Fruit fly (Drosophila melanogaster): ENCODE measurements around the gene CG1677.
A peak's percentile ranks its signal among the peaks of the same experiment; 100 is the strongest.

Gene CG1677

DNA sequence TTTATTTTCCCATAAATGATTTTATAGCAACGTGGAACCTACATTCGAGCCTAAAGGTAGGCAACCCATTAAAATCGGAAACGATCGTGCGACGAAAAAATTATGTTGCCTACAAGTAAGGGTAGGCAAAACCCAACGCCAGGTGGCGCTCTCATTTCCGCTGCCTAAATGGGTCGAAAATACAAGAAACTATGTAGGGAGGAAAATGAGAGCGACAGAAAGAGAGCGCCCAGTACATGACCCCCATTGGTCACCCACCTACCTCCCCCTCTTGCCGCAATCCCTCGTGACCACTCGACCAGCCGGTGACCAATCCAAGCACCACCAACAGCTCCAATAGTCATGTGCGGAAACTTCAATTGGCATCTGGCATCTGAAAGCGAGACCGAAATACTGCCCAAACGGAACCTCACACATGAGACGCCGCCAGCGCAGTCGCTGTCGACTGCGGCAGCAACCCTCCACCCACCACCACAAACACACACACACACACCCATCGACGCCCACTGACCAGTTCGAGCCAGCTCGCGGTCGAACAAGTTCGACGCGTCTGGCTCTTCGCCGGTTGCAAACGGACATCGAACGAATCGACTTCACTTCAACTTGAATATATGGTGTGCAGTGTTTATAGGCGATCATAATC is 163.5 kb downstream of the CG1677 start (continued):
- TF ChIP-seq CG9876 (GFP tag; optimal IDR thresholded peaks at IDR 0.05) (peak; percentile 91), CG31224 (GFP tag; IDR thresholded peaks at IDR 0.05) (peak; percentile 65; the same call in 1 of the 2 replicates), Hmx (GFP tag; optimal IDR thresholded peaks at IDR 0.05) (peak; percentile 13), CG13287 (GFP tag; IDR thresholded peaks at IDR 0.05; ENCODE audit: partially characterized antibody) (no peak), run (tag; optimal IDR thresholded peaks at IDR 0.05) (no peak), ranshi (GFP tag; IDR thresholded peaks at IDR 0.05) (peak; percentile 76), CG11695 (GFP tag; IDR thresholded peaks at IDR 0.05) (peak; percentile 47; the same call in 1 of the 3 replicates), slp2 (GFP tag; optimal IDR thresholded peaks at IDR 0.05) (peak; percentile 74), CG11247 (GFP tag; IDR thresholded peaks at IDR 0.05) (peak; percentile 63), CG32772 (GFP tag; IDR thresholded peaks at IDR 0.05) (peak; percentile 56; the same call in 1 of the 2 replicates), hkb (optimal IDR thresholded peaks at IDR 0.05) (no peak), hkb (GFP tag; IDR thresholded peaks at IDR 0.05) (peak; percentile 73), croc (GFP tag; conservative IDR thresholded peaks at IDR 0.05) (peak; percentile 57; the same call in 2 of the 3 replicates), slbo (GFP tag; IDR thresholded peaks at IDR 0.05) (peak; percentile 83), NFAT (GFP tag; IDR thresholded peaks at IDR 0.05) (peak; percentile 84), eyg (GFP tag; optimal IDR thresholded peaks at IDR 0.05) (peak; percentile 43), CG18764 (GFP tag; optimal IDR thresholded peaks at IDR 0.05) (peak; percentile 82), tll (GFP tag; optimal IDR thresholded peaks at IDR 0.05) (no peak), ham (GFP tag; IDR thresholded peaks at IDR 0.05) (peak; percentile 52; the same call in 1 of the 2 replicates), ara (GFP tag; IDR thresholded peaks at IDR 0.05) (peak; percentile 73), Opbp (GFP tag; IDR thresholded peaks at IDR 0.05; ENCODE audit: partially characterized antibody) (peak; percentile 45; the same call in 1 of the 3 replicates), BEAF-32 (GFP tag; optimal IDR thresholded peaks at IDR 0.05) (no peak), Mes4 (GFP tag; optimal IDR thresholded peaks at IDR 0.05) (peak; percentile 88), shn (GFP tag; optimal IDR thresholded peaks at IDR 0.05) (peak; percentile 78), Jarid2 (GFP tag; optimal IDR thresholded peaks at IDR 0.05) (peak; percentile 71), Bdp1 (GFP tag; optimal IDR thresholded peaks at IDR 0.05) (peak; percentile 46), CG43689 (GFP tag; IDR thresholded peaks at IDR 0.05) (peak; percentile 66), dmrt99B (tag; optimal IDR thresholded peaks at IDR 0.05) (peak; percentile 62), ato (GFP tag; IDR thresholded peaks at IDR 0.05; ENCODE audit: partially characterized antibody) (no peak), CG4617 (GFP tag; optimal IDR thresholded peaks at IDR 0.05; ENCODE audit: borderline replicate concordance) (peak; percentile 44), D (optimal IDR thresholded peaks at IDR 0.05) (no peak), D (GFP tag; optimal IDR thresholded peaks at IDR 0.05) (peak; percentile 79), CG17802 (tag; optimal IDR thresholded peaks at IDR 0.05) (peak; percentile 85), crc (GFP tag; optimal IDR thresholded peaks at IDR 0.05) (peak; percentile 73), Optix (GFP tag; IDR thresholded peaks at IDR 0.05) (peak; percentile 82; the same call in 2 of the 3 replicates), twi (tag; optimal IDR thresholded peaks at IDR 0.05) (peak; percentile 73), lilli (GFP tag; optimal IDR thresholded peaks at IDR 0.05) (peak; percentile 49), GATAe (GFP tag; conservative IDR thresholded peaks at IDR 0.05) (no peak), Sox102F (GFP tag; optimal IDR thresholded peaks at IDR 0.05) (peak; percentile 73), CG34376 (GFP tag; optimal IDR thresholded peaks at IDR 0.05) (peak; percentile 60), CG7271 (tag; optimal IDR thresholded peaks at IDR 0.05) (peak; percentile 91), HmgD (GFP tag; optimal IDR thresholded peaks at IDR 0.05) (peak; percentile 77), vvl (GFP tag; IDR thresholded peaks at IDR 0.05) (peak; percentile 90), tna (GFP tag; IDR thresholded peaks at IDR 0.05; ENCODE audit: partially characterized antibody) (no peak), CG4360 (GFP tag; IDR thresholded peaks at IDR 0.05) (peak; percentile 56; the same call in 1 of the 2 replicates), al (GFP tag; IDR thresholded peaks at IDR 0.05) (peak; percentile 41; the same call in 1 of the 2 replicates), disco-r (GFP tag; optimal IDR thresholded peaks at IDR 0.05) (peak; percentile 65), CG17912 (GFP tag; optimal IDR thresholded peaks at IDR 0.05) (peak; percentile 95), Xbp1 (GFP tag; optimal IDR thresholded peaks at IDR 0.05) (peak; percentile 85), usp (GFP tag; optimal IDR thresholded peaks at IDR 0.05) (no peak)

All from whole organism, embryonic.